Fruit fly (Drosophila melanogaster) whole organism, embryonic: ENCODE results near the gene Ing3.

Experiments
- B-H1 ChIP-seq: fragments of 200-800 bp; sonication (Bioruptor generic); IDR thresholded peaks from 3 replicates; pipeline ENCODE4 v1.3.6; 2022; ENCODE audit warnings: missing biosample characterization, missing genetic modification characterization
- CG10147 ChIP-seq: fragments of 200-800 bp; sonication (Bioruptor generic); optimal IDR thresholded peaks from 2 replicates; lab custom pipeline; 2019; ENCODE audit warnings: missing biosample characterization, mild to moderate bottlenecking, missing genetic modification characterization, moderate library complexity
- CG10209 ChIP-seq: fragments of 200-800 bp; sonication (Bioruptor generic); optimal IDR thresholded peaks from 3 replicates; lab custom pipeline; 2017; ENCODE audit warnings: missing biosample characterization, mild to moderate bottlenecking, missing genetic modification characterization, missing genetic modification reagents
- CG10267 ChIP-seq: fragments of 200-800 bp; sonication (Bioruptor generic); optimal IDR thresholded peaks from 2 replicates; lab custom pipeline; 2018; ENCODE audit warnings: missing biosample characterization, mild to moderate bottlenecking, missing genetic modification characterization, moderate library complexity
- CG10321 ChIP-seq: fragments of 200-800 bp; sonication (Bioruptor generic); IDR thresholded peaks from 2 replicates; pipeline ENCODE4 v1.3.6; 2022; ENCODE audit warnings: missing biosample characterization, missing genetic modification characterization
- CG10543 ChIP-seq: fragments of 200-800 bp; sonication (Bioruptor generic); optimal IDR thresholded peaks from 3 replicates; lab custom pipeline; 2017; ENCODE audit warnings: missing biosample characterization, mild to moderate bottlenecking, missing genetic modification characterization, moderate library complexity
- CG10654 ChIP-seq: fragments of 200-800 bp; sonication (Bioruptor generic); optimal IDR thresholded peaks from 2 replicates; lab custom pipeline; 2016; ENCODE audit warnings: missing biosample characterization, missing genetic modification characterization
- CG11247 ChIP-seq: fragments of 200-800 bp; sonication (Bioruptor generic); IDR thresholded peaks from 2 replicates; pipeline ENCODE4 v1.3.6; 2022; ENCODE audit warnings: missing biosample characterization, missing genetic modification characterization
- CG11696 ChIP-seq: fragments of 200-800 bp; sonication (Bioruptor generic); IDR thresholded peaks from 2 replicates; pipeline ENCODE4 v1.3.6; 2022; ENCODE audit warnings: missing biosample characterization, missing genetic modification characterization
- CG1233 ChIP-seq: fragments of 200-800 bp; sonication (Bioruptor generic); optimal IDR thresholded peaks from 4 replicates; lab custom pipeline; 2018; ENCODE audit warnings: missing biosample characterization, mild to moderate bottlenecking, missing genetic modification characterization
- CG12391 ChIP-seq: fragments of 200-800 bp; sonication (Bioruptor generic); optimal IDR thresholded peaks from 3 replicates; lab custom pipeline; 2018; ENCODE audit warnings: missing biosample characterization, mild to moderate bottlenecking, missing genetic modification characterization, moderate library complexity
- CG14014 ChIP-seq: fragments of 200-800 bp; sonication (Bioruptor generic); IDR thresholded peaks from 2 replicates; pipeline ENCODE4 v1.3.6; 2022; ENCODE audit warnings: missing biosample characterization, missing genetic modification characterization
- CG15514 ChIP-seq: fragments of 200-800 bp; sonication (Bioruptor generic); optimal IDR thresholded peaks from 3 replicates; lab custom pipeline; 2017; ENCODE audit warnings: missing biosample characterization, missing genetic modification characterization, mild to moderate bottlenecking, moderate library complexity, missing genetic modification reagents
- CG1603 ChIP-seq: fragments of 200-800 bp; sonication (Bioruptor generic); optimal IDR thresholded peaks from 2 replicates; lab custom pipeline; 2019; ENCODE audit warnings: missing biosample characterization, mild to moderate bottlenecking, missing genetic modification characterization, moderate library complexity
- CG1647 ChIP-seq: fragments of 200-800 bp; sonication (Bioruptor generic); optimal IDR thresholded peaks from 3 replicates; lab custom pipeline; 2016; ENCODE audit warnings: missing biosample characterization, missing genetic modification characterization
- CG17361 ChIP-seq: fragments of 200-800 bp; sonication (Bioruptor generic); IDR thresholded peaks from 3 replicates; pipeline ENCODE4 v1.3.6; 2022; ENCODE audit warnings: missing biosample characterization, missing genetic modification characterization
- CG1832 ChIP-seq: fragments of 200-800 bp; sonication (Bioruptor generic); optimal IDR thresholded peaks from 2 replicates; lab custom pipeline; 2017; ENCODE audit warnings: missing biosample characterization, mild to moderate bottlenecking, missing genetic modification characterization, inconsistent platforms
- CG18619 ChIP-seq: fragments of 200-800 bp; sonication (Bioruptor generic); optimal IDR thresholded peaks from 3 replicates; lab custom pipeline; 2017; ENCODE audit warnings: missing biosample characterization, mild to moderate bottlenecking, missing genetic modification characterization
- CG2120 ChIP-seq: fragments of 200-800 bp; sonication (Bioruptor generic); optimal IDR thresholded peaks from 3 replicates; lab custom pipeline; 2016; ENCODE audit warnings: missing biosample characterization, missing genetic modification characterization
- CG31441 ChIP-seq: fragments of 200-800 bp; sonication (Bioruptor generic); IDR thresholded peaks from 2 replicates; pipeline ENCODE4 v1.3.6; 2022; ENCODE audit warnings: missing biosample characterization, missing genetic modification characterization
- CG4282 ChIP-seq: fragments of 200-800 bp; sonication (Bioruptor generic); optimal IDR thresholded peaks from 2 replicates; lab custom pipeline; 2016; ENCODE audit warnings: missing biosample characterization, missing genetic modification characterization
- CG4328 ChIP-seq: fragments of 200-800 bp; sonication (Bioruptor generic); optimal IDR thresholded peaks from 3 replicates; lab custom pipeline; 2017; ENCODE audit warnings: missing biosample characterization, missing genetic modification reagents, missing genetic modification characterization
- CG4820 ChIP-seq: fragments of 200-800 bp; sonication (Bioruptor generic); optimal IDR thresholded peaks from 3 replicates; lab custom pipeline; 2016; ENCODE audit warnings: missing biosample characterization, missing genetic modification characterization
- CG7928 ChIP-seq: fragments of 200-800 bp; sonication (Bioruptor generic); optimal IDR thresholded peaks from 2 replicates; lab custom pipeline; 2017; ENCODE audit warnings: missing biosample characterization, mild to moderate bottlenecking, missing genetic modification characterization
- CG7987 ChIP-seq: fragments of 200-800 bp; sonication (Bioruptor generic); optimal IDR thresholded peaks from 2 replicates; lab custom pipeline; 2018; ENCODE audit warnings: missing biosample characterization, mild to moderate bottlenecking, missing genetic modification characterization, moderate library complexity
- CG8478 ChIP-seq: fragments of >200 bp; optimal IDR thresholded peaks from 2 replicates; lab custom pipeline; 2018
- CG9437 ChIP-seq: fragments of 200-800 bp; sonication (Bioruptor generic); optimal IDR thresholded peaks from 2 replicates; lab custom pipeline; 2018; ENCODE audit warnings: missing biosample characterization, mild to moderate bottlenecking, missing genetic modification characterization
- Dp ChIP-seq: fragments of 200-800 bp; sonication (Bioruptor generic); optimal IDR thresholded peaks from 2 replicates; lab custom pipeline; 2018; ENCODE audit warnings: missing biosample characterization, mild to moderate bottlenecking, missing genetic modification characterization, moderate library complexity
- HLH3B ChIP-seq: fragments of 200-800 bp; sonication (Bioruptor generic); IDR thresholded peaks from 2 replicates; pipeline ENCODE4 v1.3.6; 2022; ENCODE audit warnings: missing biosample characterization, missing genetic modification characterization
- NK7.1 ChIP-seq: fragments of 200-800 bp; sonication (Bioruptor generic); optimal IDR thresholded peaks from 3 replicates; lab custom pipeline; 2016; ENCODE audit warnings: missing biosample characterization, missing genetic modification characterization
- Opbp ChIP-seq: fragments of 200-800 bp; sonication (Bioruptor generic); IDR thresholded peaks from 3 replicates; pipeline ENCODE4 v1.3.6; 2022; ENCODE audit warnings: missing biosample characterization, missing genetic modification characterization; ENCODE audit not compliant: partially characterized antibody
- Xbp1 ChIP-seq: fragments of 200-800 bp; sonication (Bioruptor generic); optimal IDR thresholded peaks from 3 replicates; lab custom pipeline; 2016; ENCODE audit warnings: missing biosample characterization, mild to moderate bottlenecking, missing genetic modification characterization
- bigmax ChIP-seq: fragments of 200-800 bp; sonication (Bioruptor generic); optimal IDR thresholded peaks from 2 replicates; lab custom pipeline; 2018; ENCODE audit warnings: missing biosample characterization, mild to moderate bottlenecking, missing genetic modification characterization
- ci ChIP-seq: fragments of 200-800 bp; sonication (Bioruptor generic); IDR thresholded peaks from 3 replicates; pipeline ENCODE4 v1.3.6; 2022; ENCODE audit warnings: missing biosample characterization, missing genetic modification characterization
- crc ChIP-seq: fragments of 200-800 bp; sonication (Bioruptor generic); optimal IDR thresholded peaks from 2 replicates; lab custom pipeline; 2016; ENCODE audit warnings: missing biosample characterization, missing genetic modification characterization
- dati ChIP-seq: fragments of 200-800 bp; sonication (Bioruptor generic); IDR thresholded peaks from 2 replicates; pipeline ENCODE4 v1.3.6; 2022; ENCODE audit warnings: missing biosample characterization, missing genetic modification characterization
- fd64A ChIP-seq: fragments of 200-800 bp; sonication (Bioruptor generic); optimal IDR thresholded peaks from 3 replicates; lab custom pipeline; 2018; ENCODE audit warnings: missing biosample characterization, mild to moderate bottlenecking, missing genetic modification characterization
- ftz-f1 ChIP-seq: fragments of 200-800 bp; sonication (Bioruptor generic); optimal IDR thresholded peaks from 2 replicates; lab custom pipeline; 2016; ENCODE audit warnings: missing biosample characterization, missing genetic modification characterization
- gcm ChIP-seq: fragments of 200-800 bp; sonication (Bioruptor generic); optimal IDR thresholded peaks from 2 replicates; lab custom pipeline; 2019; ENCODE audit warnings: missing biosample characterization, mild to moderate bottlenecking, missing genetic modification characterization, moderate library complexity
- gt ChIP-seq: fragments of 200-800 bp; sonication (Bioruptor generic); IDR thresholded peaks from 2 replicates; pipeline ENCODE4 v1.3.6; 2022; ENCODE audit warnings: missing biosample characterization, missing genetic modification characterization
- her ChIP-seq: fragments of 200-800 bp; sonication (Bioruptor generic); optimal IDR thresholded peaks from 2 replicates; lab custom pipeline; 2016; ENCODE audit warnings: missing biosample characterization, missing genetic modification characterization
- hth ChIP-seq: fragments of >200 bp; optimal IDR thresholded peaks from 2 replicates; lab custom pipeline; 2017; ENCODE audit warnings: inconsistent platforms
- jumu ChIP-seq: fragments of 200-800 bp; sonication (Bioruptor generic); optimal IDR thresholded peaks from 3 replicates; lab custom pipeline; 2016; ENCODE audit warnings: missing biosample characterization, missing genetic modification characterization
- nerfin-2 ChIP-seq: fragments of 200-800 bp; sonication (Bioruptor generic); IDR thresholded peaks from 2 replicates; pipeline ENCODE4 v1.3.6; 2022; ENCODE audit warnings: missing biosample characterization, missing genetic modification characterization; ENCODE audit not compliant: partially characterized antibody
- nom ChIP-seq: fragments of 200-800 bp; sonication (Bioruptor generic); optimal IDR thresholded peaks from 2 replicates; lab custom pipeline; 2017; ENCODE audit warnings: missing biosample characterization, missing genetic modification characterization, mild to moderate bottlenecking, moderate library complexity, missing genetic modification reagents
- sens ChIP-seq: fragments of 200-800 bp; sonication (Bioruptor generic); peaks from one replicate; lab custom pipeline; 2016; ENCODE audit warnings: missing biosample characterization, missing genetic modification characterization
- sisA ChIP-seq: fragments of 200-800 bp; sonication (Bioruptor generic); IDR thresholded peaks from 2 replicates; pipeline ENCODE4 v1.3.6; 2022; ENCODE audit warnings: missing biosample characterization, missing genetic modification characterization
- slp2 ChIP-seq: fragments of 200-800 bp; sonication (Bioruptor generic); optimal IDR thresholded peaks from 2 replicates; lab custom pipeline; 2016; ENCODE audit warnings: missing biosample characterization, missing genetic modification characterization
- tgo ChIP-seq: fragments of 200-800 bp; sonication (Bioruptor generic); IDR thresholded peaks from 3 replicates; pipeline ENCODE4 v1.3.6; 2022; ENCODE audit warnings: missing biosample characterization, missing genetic modification characterization
- tll ChIP-seq, 2 experiments: fragments of 200-800 bp in 1 of 2; fragments of >200 bp in 1 of 2; sonication (Bioruptor generic) in 1 of 2; optimal IDR thresholded peaks; 2 replicates each; lab custom pipeline; 2017 to 2019; ENCODE audit warnings: missing biosample characterization in 2 of 2, missing genetic modification characterization in 2 of 2, mild to moderate bottlenecking in 1 of 2, moderate library complexity in 1 of 2
- trem ChIP-seq: fragments of 200-800 bp; optimal IDR thresholded peaks from 3 replicates; lab custom pipeline; 2019; ENCODE audit warnings: missing biosample characterization, mild to moderate bottlenecking, missing genetic modification characterization, moderate library complexity
- unc-4 ChIP-seq: fragments of 200-800 bp; sonication (Bioruptor generic); IDR thresholded peaks from 2 replicates; pipeline ENCODE4 v1.3.6; 2022; ENCODE audit warnings: missing biosample characterization, missing genetic modification characterization; ENCODE audit not compliant: partially characterized antibody

The Ing3 gene

DNA sequence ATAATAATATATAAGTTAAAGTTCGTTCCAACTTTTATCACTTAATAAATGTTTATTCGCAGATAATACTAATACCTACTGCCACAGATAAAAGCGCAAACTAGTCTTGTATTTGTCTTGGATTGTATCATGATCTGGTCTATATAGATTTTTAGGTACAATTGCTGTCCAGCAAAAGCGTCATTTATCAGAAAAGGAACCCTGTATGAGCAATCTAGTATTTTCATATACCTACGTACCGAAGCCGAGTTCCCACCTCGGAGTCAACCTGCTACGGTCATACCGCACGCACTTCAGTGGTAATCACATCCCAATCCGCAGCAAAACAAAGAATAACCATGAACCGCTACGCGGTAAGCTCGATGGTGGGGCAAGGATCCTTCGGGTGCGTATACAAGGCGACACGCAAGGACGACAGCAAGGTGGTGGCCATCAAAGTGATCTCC lies 4.6 kb upstream of the Ing3 start, which contains the start of gene fu (continued):
- TF ChIP-seq gcm (GFP tag; lab: Kevin White, UChicago) (no peak), CG31441 (peak; percentile 54), CG10654 (GFP tag; lab: Kevin White, UChicago) (no peak), CG1233 (GFP tag; lab: Kevin White, UChicago) (no peak), Xbp1 (no peak), unc-4 (no peak), dati (GFP tag; lab: Robert Waterston, UW) (no peak), CG17361 (GFP tag; lab: Robert Waterston, UW) (peak; percentile 65; the same call in 2 of the 3 replicates), gt (GFP tag; lab: Robert Waterston, UW) (no peak), CG10209 (GFP tag; lab: Kevin White, UChicago) (no peak), slp2 (GFP tag; lab: Kevin White, UChicago) (no peak), CG10147 (GFP tag; lab: Kevin White, UChicago) (peak; percentile 10), CG2120 (peak; percentile 6), NK7.1 (GFP tag; lab: Kevin White, UChicago) (no peak), nerfin-2 (no peak), CG10543 (GFP tag; lab: Kevin White, UChicago) (no peak), sisA (no peak), crc (no peak), ci (GFP tag; lab: Robert Waterston, UW) (peak; percentile 39; the same call in 1 of the 3 replicates), nom (GFP tag; lab: Kevin White, UChicago) (peak; percentile 19), CG7987 (no peak), trem (tag; lab: Kevin White, UChicago) (peak; percentile 25), bigmax (no peak), tgo (GFP tag; lab: Robert Waterston, UW) (no peak), CG7928 (no peak), CG15514 (GFP tag; lab: Kevin White, UChicago) (peak; percentile 34), CG4282 (no peak), CG1832 (GFP tag; lab: Kevin White, UChicago) (no peak), Opbp (GFP tag; lab: Robert Waterston, UW) (no peak), CG4820 (GFP tag; lab: Kevin White, UChicago) (peak; percentile 5), CG8478 (lab: Kevin White, UChicago) (no peak), ftz-f1 (GFP tag; lab: Kevin White, UChicago) (no peak), CG1603 (no peak), CG18619 (GFP tag; lab: Kevin White, UChicago) (no peak), hth (lab: Kevin White, UChicago) (no peak), CG11247 (GFP tag; lab: Robert Waterston, UW) (no peak), CG10321 (no peak), sens (GFP tag; lab: Kevin White, UChicago) (peak; percentile 60), CG1647 (GFP tag; lab: Kevin White, UChicago) (no peak), her (GFP tag; lab: Kevin White, UChicago) (no peak), CG10267 (peak; percentile 47), CG12391 (peak; percentile 47), CG14014 (GFP tag; lab: Robert Waterston, UW) (no peak), fd64A (no peak), CG9437 (no peak), B-H1 (GFP tag; lab: Robert Waterston, UW) (no peak), jumu (GFP tag; lab: Kevin White, UChicago) (no peak), CG4328 (GFP tag; lab: Kevin White, UChicago) (peak; percentile 22), tll (GFP tag; optimal IDR thresholded peaks at IDR 0.05; lab: Kevin White, UChicago) (peak in 1 of 2 experiments; percentile 39), CG11696 (GFP tag; lab: Robert Waterston, UW) (no peak), Dp (GFP tag; lab: Kevin White, UChicago) (no peak), HLH3B (GFP tag; lab: Robert Waterston, UW) (no peak)
